Fruit fly (Drosophila melanogaster) whole organism, embryonic: ENCODE results near the gene mxc.

Source experiments
- Mad ChIP-seq: fragments of 200-800 bp; sonication (Bioruptor generic); optimal IDR thresholded peaks from 2 replicates; lab custom pipeline; 2016; ENCODE audit warnings: missing biosample characterization, missing genetic modification characterization
- lbe ChIP-seq: fragments of 200-800 bp; sonication (Bioruptor generic); optimal IDR thresholded peaks from 2 replicates; lab custom pipeline; 2016; ENCODE audit warnings: missing biosample characterization, mild to moderate bottlenecking, missing genetic modification characterization
- prd ChIP-seq, 3 experiments: fragments of >200 bp in 2 of 3; fragments of 200-800 bp in 1 of 3; sonication (Bioruptor generic) in 1 of 3; optimal IDR thresholded peaks in 2 of 3; IDR thresholded peaks in 1 of 3; 2 replicates in 2 of 3; 3 replicates in 1 of 3; pipeline versions ENCODE4 v1.3.6 to Lab custom; 2017 to 2022; ENCODE audit warnings: missing biosample characterization in 1 of 3, missing genetic modification characterization in 1 of 3
- run ChIP-seq: fragments of 200-800 bp; sonication (Bioruptor generic); optimal IDR thresholded peaks from 3 replicates; lab custom pipeline; 2018; ENCODE audit warnings: missing biosample characterization, mild to moderate bottlenecking, missing genetic modification characterization

DNA sequence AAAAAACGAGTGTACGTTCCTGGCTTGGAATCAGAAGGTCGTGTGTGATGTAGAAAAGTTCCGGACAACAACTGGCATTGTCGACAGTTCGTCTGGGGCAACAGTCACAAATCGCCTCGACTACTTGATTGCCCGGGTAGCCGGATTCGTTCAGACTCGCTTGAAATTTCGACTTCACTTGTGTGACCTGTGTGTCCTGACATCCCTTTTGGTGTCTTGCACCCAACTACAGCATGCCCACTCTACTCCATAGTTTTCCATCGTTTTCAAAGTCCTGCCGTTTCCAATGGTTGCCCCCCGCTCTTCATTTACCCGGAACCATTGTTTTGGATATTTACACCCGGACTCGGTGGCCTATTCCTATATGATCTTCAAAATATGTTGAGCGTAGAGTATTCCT lies 24.3 kb upstream of the mxc start, which contains the start of gene Erk7:
- no peak for TF ChIP-seq run (tag; lab: Kevin White, UChicago)
- no peak for TF ChIP-seq Mad (GFP tag; lab: Kevin White, UChicago)
- TF ChIP-seq prd (optimal IDR thresholded peaks at IDR 0.05; lab: Kevin White, UChicago): no peak
- TF ChIP-seq prd (GFP tag; IDR thresholded peaks at IDR 0.05; lab: Robert Waterston, UW): no peak
- no peak for TF ChIP-seq lbe (GFP tag; lab: Kevin White, UChicago)
